Worm (Caenorhabditis elegans) whole organism, mixed stage, embryonic: ENCODE data around the gene Y68A4B.3.

Experiments used
- M03D4.4 ChIP-seq: sonication (generic microtip); optimal IDR thresholded peaks from 2 replicates; lab custom pipeline; 2017; ENCODE audit warnings: mild to moderate bottlenecking, missing genetic modification characterization, missing compliant biosample characterization
- blmp-1 ChIP-seq: fragments of 150-350 bp; optimal IDR thresholded peaks from 2 replicates; lab custom pipeline; 2014; ENCODE audit warnings: missing biosample characterization, missing genetic modification characterization
- ces-1 ChIP-seq: fragments of 150-350 bp; optimal IDR thresholded peaks from 2 replicates; lab custom pipeline; 2014; ENCODE audit warnings: missing biosample characterization, missing genetic modification reagents, missing genetic modification characterization
- cnd-1 ChIP-seq: fragments of 200-800 bp; sonication (Bioruptor generic); optimal IDR thresholded peaks from 2 replicates; lab custom pipeline; 2018; ENCODE audit warnings: mild to moderate bottlenecking, missing genetic modification characterization, missing compliant biosample characterization
- drap-1 ChIP-seq: fragments of 200-800 bp; sonication (Bioruptor generic); optimal IDR thresholded peaks from 3 replicates; lab custom pipeline; 2018; ENCODE audit warnings: mild to moderate bottlenecking, missing genetic modification characterization, missing compliant biosample characterization
- elt-1 ChIP-seq: sonication (generic microtip); optimal IDR thresholded peaks from 2 replicates; lab custom pipeline; 2017; ENCODE audit warnings: missing genetic modification characterization, mild to moderate bottlenecking, missing compliant biosample characterization, antibody characterized with exemption, moderate library complexity, borderline replicate concordance; ENCODE audit not compliant: insufficient read depth
- elt-3 ChIP-seq: fragments of 150-350 bp; optimal IDR thresholded peaks from 2 replicates; lab custom pipeline; 2014; ENCODE audit warnings: missing biosample characterization, missing genetic modification characterization
- flh-1 ChIP-seq: fragments of 200-800 bp; sonication (Bioruptor generic); optimal IDR thresholded peaks from 2 replicates; lab custom pipeline; 2018; ENCODE audit warnings: mild to moderate bottlenecking, missing genetic modification characterization, moderate library complexity, missing compliant biosample characterization
- ham-2 ChIP-seq: fragments of 200-800 bp; sonication (Bioruptor generic); optimal IDR thresholded peaks from 2 replicates; lab custom pipeline; 2018; ENCODE audit warnings: mild to moderate bottlenecking, missing genetic modification characterization, missing compliant biosample characterization
- hlh-1 ChIP-seq: fragments of 150-350 bp; optimal IDR thresholded peaks from 2 replicates; lab custom pipeline; 2014; ENCODE audit warnings: missing biosample characterization, missing genetic modification reagents, missing genetic modification characterization
- lin-13 ChIP-seq: fragments of 150-350 bp; optimal IDR thresholded peaks from 2 replicates; lab custom pipeline; 2014; ENCODE audit warnings: missing biosample characterization, missing genetic modification characterization
- lin-32 ChIP-seq: fragments of 200-800 bp; sonication (Bioruptor generic); optimal IDR thresholded peaks from 2 replicates; lab custom pipeline; 2018; ENCODE audit warnings: mild to moderate bottlenecking, missing genetic modification characterization, missing compliant biosample characterization
- lsy-2 ChIP-seq: fragments of 150-350 bp; optimal IDR thresholded peaks from 2 replicates; lab custom pipeline; 2014; ENCODE audit warnings: missing biosample characterization, missing genetic modification characterization
- mab-5 ChIP-seq: fragments of 150-350 bp; optimal IDR thresholded peaks from 2 replicates; lab custom pipeline; 2014; ENCODE audit warnings: missing biosample characterization, missing genetic modification characterization
- mls-2 ChIP-seq: sonication (generic microtip); optimal IDR thresholded peaks from 2 replicates; lab custom pipeline; 2016; ENCODE audit warnings: mild to moderate bottlenecking, missing genetic modification characterization, moderate library complexity, missing compliant biosample characterization
- nhr-12 ChIP-seq: fragments of 150-350 bp; optimal IDR thresholded peaks from 2 replicates; lab custom pipeline; 2014; ENCODE audit warnings: missing biosample characterization, missing genetic modification characterization
- nhr-2 ChIP-seq: fragments of 150-350 bp; optimal IDR thresholded peaks from 2 replicates; lab custom pipeline; 2014; ENCODE audit warnings: missing biosample characterization, missing genetic modification characterization
- nhr-237 ChIP-seq: fragments of 150-350 bp; optimal IDR thresholded peaks from 2 replicates; lab custom pipeline; 2014; ENCODE audit warnings: missing biosample characterization, missing genetic modification characterization
- nhr-28 ChIP-seq: fragments of 150-350 bp; optimal IDR thresholded peaks from 2 replicates; lab custom pipeline; 2014; ENCODE audit warnings: missing biosample characterization, missing genetic modification characterization
- pha-4 ChIP-seq: fragments of 150-350 bp; optimal IDR thresholded peaks from 2 replicates; lab custom pipeline; 2018; ENCODE audit warnings: missing biosample characterization, missing genetic modification reagents, missing genetic modification characterization
- sem-2 ChIP-seq: fragments of 200-800 bp; sonication (Bioruptor generic); optimal IDR thresholded peaks from 2 replicates; lab custom pipeline; 2018; ENCODE audit warnings: mild to moderate bottlenecking, missing genetic modification characterization, missing compliant biosample characterization
- snpc-4 ChIP-seq: fragments of 150-350 bp; optimal IDR thresholded peaks from 2 replicates; lab custom pipeline; 2014; ENCODE audit warnings: missing biosample characterization, missing genetic modification characterization
- sptf-1 ChIP-seq: sonication (generic microtip); optimal IDR thresholded peaks from 2 replicates; lab custom pipeline; 2017; ENCODE audit warnings: mild to moderate bottlenecking, missing genetic modification characterization, moderate library complexity, missing compliant biosample characterization
- tbx-8 ChIP-seq: fragments of 200-800 bp; sonication (Bioruptor generic); optimal IDR thresholded peaks from 2 replicates; lab custom pipeline; 2018; ENCODE audit warnings: mild to moderate bottlenecking, missing genetic modification characterization, moderate library complexity, missing compliant biosample characterization
- unc-120 ChIP-seq: sonication (generic microtip); optimal IDR thresholded peaks from 2 replicates; lab custom pipeline; 2017; ENCODE audit warnings: missing genetic modification characterization, missing compliant biosample characterization; ENCODE audit not compliant: poor library complexity, severe bottlenecking
- unc-39 ChIP-seq: fragments of 150-350 bp; optimal IDR thresholded peaks from 2 replicates; lab custom pipeline; 2014; ENCODE audit warnings: missing biosample characterization, missing genetic modification characterization
- unc-62 ChIP-seq: fragments of 150-350 bp; optimal IDR thresholded peaks from 2 replicates; lab custom pipeline; 2014; ENCODE audit warnings: missing biosample characterization, missing genetic modification reagents, missing genetic modification characterization
- zip-8 ChIP-seq: fragments of 150-350 bp; optimal IDR thresholded peaks from 2 replicates; lab custom pipeline; 2014; ENCODE audit warnings: missing biosample characterization, missing genetic modification characterization
- ztf-11 ChIP-seq: fragments of 150-350 bp; optimal IDR thresholded peaks from 2 replicates; lab custom pipeline; 2014; ENCODE audit warnings: missing biosample characterization, missing genetic modification characterization

The Y68A4B.3 gene

ce11 chrV:17225389-17225788 lies 17.1 kb downstream of the Y68A4B.3 start, which contains the start of gene scl-25:
Gene scl-25 (plus strand): TSS chrV:17225689.
- TF ChIP-seq cnd-1 (no peak), nhr-237 (tag; lab: Kevin White, UChicago) (no peak), nhr-28 (no peak), drap-1 (no peak), blmp-1 (tag; lab: Kevin White, UChicago) (no peak), elt-1 (tag; lab: Kevin White, UChicago) (no peak), snpc-4 (tag; lab: Kevin White, UChicago) (no peak), nhr-12 (tag; lab: Kevin White, UChicago) (no peak), lin-32 (no peak), sptf-1 (tag; lab: Kevin White, UChicago) (no peak), ztf-11 (tag; lab: Kevin White, UChicago) (no peak), ham-2 (GFP tag; lab: Kevin White, UChicago) (no peak), ces-1 (GFP tag; lab: Kevin White, UChicago) (no peak), mls-2 (tag; lab: Kevin White, UChicago) (no peak)

- no peak for TF ChIP-seq lin-13 (tag; lab: Kevin White, UChicago)
- TF ChIP-seq lsy-2 (tag; lab: Kevin White, UChicago): no peak
- no peak for TF ChIP-seq ces-1 (GFP tag; lab: Kevin White, UChicago)
Measured at ce11 chrV:17223305-17223704, 19.1 kb downstream of the Y68A4B.3 start, which contains the start of gene srh-252. Gene srh-252 (minus strand): TSS chrV:17223405.

ce11 chrV:17220345-17220744 lies 22.1 kb downstream of the Y68A4B.3 start, which contains the start of gene srh-109:
Gene srh-109 (minus strand): TSS chrV:17220445.
- no peak for TF ChIP-seq sem-2 (GFP tag; lab: Kevin White, UChicago)
- TF ChIP-seq zip-8 (tag; lab: Kevin White, UChicago): peak; percentile 58
- no peak for TF ChIP-seq drap-1
- TF ChIP-seq ham-2 (GFP tag; lab: Kevin White, UChicago): no peak
- TF ChIP-seq, all 35 proteins: peak for 1

- TF ChIP-seq elt-3 (tag; lab: Kevin White, UChicago) (no peak), lin-13 (tag; lab: Kevin White, UChicago) (no peak)
- TF ChIP-seq, all 35 proteins: peak for 0
Measured at ce11 chrV:17217690-17218089, 24.8 kb downstream of the Y68A4B.3 start, which contains the start of gene srbc-62. Gene srbc-62 (plus strand): TSS chrV:17217990.

- TF ChIP-seq lin-13 (tag; lab: Kevin White, UChicago) (no peak), lin-32 (no peak), nhr-2 (tag; lab: Kevin White, UChicago) (no peak), lsy-2 (tag; lab: Kevin White, UChicago) (no peak), unc-120 (tag; lab: Kevin White, UChicago) (no peak), sem-2 (GFP tag; lab: Kevin White, UChicago) (no peak), unc-62 (GFP tag; lab: Kevin White, UChicago) (no peak), nhr-237 (tag; lab: Kevin White, UChicago) (no peak), flh-1 (no peak), unc-39 (tag; lab: Kevin White, UChicago) (no peak), M03D4.4 (tag; lab: Kevin White, UChicago) (no peak), tbx-8 (GFP tag; lab: Kevin White, UChicago) (no peak), mab-5 (tag; lab: Kevin White, UChicago) (no peak), pha-4 (tag; lab: Kevin White, UChicago) (no peak), hlh-1 (no peak), elt-1 (tag; lab: Kevin White, UChicago) (no peak), ces-1 (GFP tag; lab: Kevin White, UChicago) (no peak), cnd-1 (no peak), elt-3 (tag; lab: Kevin White, UChicago) (no peak), nhr-28 (no peak)
Measured at ce11 chrV:17215602-17216001, 26.9 kb downstream of the Y68A4B.3 start.

- TF ChIP-seq drap-1 (no peak), snpc-4 (tag; lab: Kevin White, UChicago) (no peak)
- TF ChIP-seq, all 35 proteins: peak for 0
Measured at ce11 chrV:17212743-17213142, 29.7 kb downstream of the Y68A4B.3 start, which contains the start of gene srh-113. Gene srh-113 (plus strand): TSS chrV:17213043.
